Worm (Caenorhabditis elegans) whole organism, L1 larva: ENCODE measurements around the gene btb-9.

Source experiments
- alr-1 ChIP-seq: fragments of 200-800 bp; sonication (Bioruptor generic); optimal IDR thresholded peaks from 2 replicates; lab custom pipeline; 2018; ENCODE audit warnings: borderline replicate concordance, mild to moderate bottlenecking, missing genetic modification characterization, missing compliant biosample characterization
- egl-27 ChIP-seq, 2 experiments: fragments of 150-350 bp in 1 of 2; sonication (generic microtip); optimal IDR thresholded peaks; 3 replicates each; lab custom pipeline; 2017 to 2018; ENCODE audit warnings: missing biosample characterization in 2 of 2, missing genetic modification characterization in 2 of 2, missing genetic modification reagents in 2 of 2
- hlh-4 ChIP-seq: sonication (generic microtip); optimal IDR thresholded peaks from 2 replicates; lab custom pipeline; 2016; ENCODE audit warnings: mild to moderate bottlenecking, missing genetic modification characterization, missing compliant biosample characterization
- nhr-12 ChIP-seq: sonication (generic microtip); optimal IDR thresholded peaks from 2 replicates; lab custom pipeline; 2017; ENCODE audit warnings: missing biosample characterization, missing genetic modification characterization
- pqm-1 ChIP-seq: sonication (generic microtip); optimal IDR thresholded peaks from 3 replicates; lab custom pipeline; 2017; ENCODE audit warnings: missing biosample characterization, missing genetic modification characterization

- no peak for TF ChIP-seq nhr-12
- TF ChIP-seq pqm-1 (tag; lab: Kevin White, UChicago), result no peak
- TF ChIP-seq hlh-4 (tag; lab: Kevin White, UChicago), result no peak
- no peak for TF ChIP-seq alr-1 (tag; lab: Kevin White, UChicago)
- TF ChIP-seq egl-27 (tag; optimal IDR thresholded peaks at IDR 0.05; lab: Kevin White, UChicago), result no peak
These were observed 33.8 kb upstream of the btb-9 start, which contains the start of gene fbxc-26 for ce11 chrII:1694530-1694929.
